Worm (Caenorhabditis elegans) whole organism, L4 larva: Measurements from ENCODE around the gene srz-97.

ENCODE experiments used
- D1046.2 ChIP-seq: fragments of 200-800 bp; sonication (Bioruptor generic); IDR thresholded peaks from 2 replicates; pipeline ENCODE4 v1.3.6; 2022; ENCODE audit warnings: missing genetic modification characterization, missing compliant biosample characterization
- ama-1 ChIP-seq: fragments of 150-350 bp; optimal IDR thresholded peaks from 2 replicates; lab custom pipeline; 2014; ENCODE audit warnings: inconsistent platforms, mixed read lengths
- fkh-10 ChIP-seq: fragments of 150-350 bp; optimal IDR thresholded peaks from 2 replicates; lab custom pipeline; 2014; ENCODE audit warnings: missing biosample characterization, missing genetic modification reagents, missing genetic modification characterization
- hlh-30 ChIP-seq: sonication (generic microtip); optimal IDR thresholded peaks from 2 replicates; lab custom pipeline; 2017; ENCODE audit warnings: antibody characterized with exemption, mild to moderate bottlenecking, missing genetic modification characterization, missing compliant biosample characterization; ENCODE audit not compliant: insufficient read depth
- lin-39 ChIP-seq: fragments of 150-350 bp; optimal IDR thresholded peaks from 2 replicates; lab custom pipeline; 2014; ENCODE audit warnings: missing biosample characterization, missing genetic modification reagents, missing genetic modification characterization
- nhr-237 ChIP-seq: sonication (generic microtip); optimal IDR thresholded peaks from 2 replicates; lab custom pipeline; 2017; ENCODE audit warnings: missing biosample characterization, missing genetic modification characterization
- nhr-25 ChIP-seq: sonication (generic microtip); optimal IDR thresholded peaks from 2 replicates; lab custom pipeline; 2017; ENCODE audit warnings: missing genetic modification characterization, mild to moderate bottlenecking, missing compliant biosample characterization, antibody characterized with exemption, moderate library complexity, borderline replicate concordance; ENCODE audit not compliant: insufficient read depth
- pqm-1 ChIP-seq: sonication (generic microtip); optimal IDR thresholded peaks from 2 replicates; lab custom pipeline; 2017; ENCODE audit warnings: missing biosample characterization, missing genetic modification characterization
- skn-1 ChIP-seq: fragments of 150-350 bp; optimal IDR thresholded peaks from 2 replicates; lab custom pipeline; 2014; ENCODE audit warnings: missing biosample characterization, missing genetic modification characterization
- snpc-4 ChIP-seq: fragments of 150-350 bp; optimal IDR thresholded peaks from 2 replicates; lab custom pipeline; 2014; ENCODE audit warnings: missing biosample characterization, missing genetic modification characterization
- tag-97 ChIP-seq: fragments of 200-800 bp; sonication (Bioruptor generic); IDR thresholded peaks from 2 replicates; pipeline ENCODE4 v1.3.6; 2022; ENCODE audit warnings: missing genetic modification characterization, missing compliant biosample characterization

DNA sequence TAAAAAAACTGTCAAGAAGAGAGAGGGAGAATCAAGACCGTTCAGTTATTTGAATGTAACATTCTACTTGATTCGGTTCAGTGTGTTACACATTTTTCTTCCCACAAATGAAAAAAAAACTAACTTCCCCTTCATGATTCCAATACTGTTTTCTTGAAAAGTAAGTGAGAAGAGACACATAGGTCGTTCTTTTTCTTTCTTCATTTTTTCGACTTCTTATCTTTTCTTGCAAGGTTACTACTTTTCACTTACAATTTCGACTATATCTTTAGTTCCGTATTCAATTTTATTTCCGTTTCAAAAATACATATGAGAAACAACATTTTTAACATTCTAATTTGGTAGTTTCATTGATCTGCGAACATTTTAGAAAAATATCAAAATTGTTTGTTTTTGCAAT, 28.8 kb downstream of the srz-97 start:
- TF ChIP-seq ama-1 = no peak
- no peak for TF ChIP-seq pqm-1 (tag; lab: Kevin White, UChicago)
- no peak for TF ChIP-seq tag-97
- no peak for TF ChIP-seq D1046.2 (GFP tag; lab: Robert Waterston, UW)
- no peak for TF ChIP-seq hlh-30 (tag; lab: Kevin White, UChicago)
- no peak for TF ChIP-seq nhr-237 (tag; lab: Kevin White, UChicago)
- TF ChIP-seq nhr-25 (tag; lab: Kevin White, UChicago) = no peak
- no peak for TF ChIP-seq fkh-10
- no peak for TF ChIP-seq lin-39 (tag; lab: Kevin White, UChicago)
- no peak for TF ChIP-seq skn-1
- TF ChIP-seq snpc-4 (tag; lab: Kevin White, UChicago) = no peak
